Worm (Caenorhabditis elegans): ENCODE results near the gene Y56A3A.6.
A peak's percentile ranks its signal among the peaks of the same experiment; 100 is the strongest.

The Y56A3A.6 gene

DNA sequence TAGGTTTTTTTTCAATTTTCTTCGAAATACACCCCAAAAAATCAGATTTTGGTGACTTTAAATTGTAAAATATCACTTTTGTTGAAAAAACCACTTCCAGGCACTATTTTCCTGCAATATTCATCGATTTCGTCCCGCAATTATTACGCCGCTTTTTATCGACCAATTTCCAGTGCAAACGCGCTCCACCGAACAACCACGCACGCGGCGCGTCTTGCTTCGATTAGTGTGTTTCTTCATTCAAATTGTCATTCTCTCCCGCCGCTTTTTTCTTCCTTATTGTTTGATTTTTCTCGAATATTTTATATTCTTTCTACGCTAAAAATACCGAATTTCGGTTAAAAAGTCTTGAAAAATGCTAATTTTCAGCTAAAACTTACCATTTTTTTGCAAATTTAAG, 52.9 kb downstream of the Y56A3A.6 start (continued):
- TF ChIP-seq ztf-4 (tag; optimal IDR thresholded peaks at IDR 0.05) (no peak), mef-2 (tag; optimal IDR thresholded peaks at IDR 0.05) (no peak), lin-14 (GFP tag; optimal IDR thresholded peaks at IDR 0.05) (peak; percentile 78), fkh-8 (tag; optimal IDR thresholded peaks at IDR 0.05) (peak; percentile 75), irx-1 (tag; optimal IDR thresholded peaks at IDR 0.05) (no peak), pax-3 (tag; optimal IDR thresholded peaks at IDR 0.05) (no peak), unc-62 (GFP tag; optimal IDR thresholded peaks at IDR 0.05) (no peak), nhr-11 (tag; optimal IDR thresholded peaks at IDR 0.05) (no peak), tlp-1 (tag; optimal IDR thresholded peaks at IDR 0.05) (no peak), egl-13 (tag; optimal IDR thresholded peaks at IDR 0.05) (no peak), nhr-85 (tag) (no peak), fkh-4 (tag; optimal IDR thresholded peaks at IDR 0.05; ENCODE audit: borderline replicate concordance) (no peak), fos-1 (tag; optimal IDR thresholded peaks at IDR 0.05) (peak; percentile 34), nhr-84 (tag; optimal IDR thresholded peaks at IDR 0.05) (no peak), unc-86 (tag; optimal IDR thresholded peaks at IDR 0.05) (peak; percentile 6), ceh-8 (GFP tag; optimal IDR thresholded peaks at IDR 0.05) (no peak), blmp-1 (tag; optimal IDR thresholded peaks at IDR 0.05) (peak; percentile 65), Y116A8C.19 (tag; optimal IDR thresholded peaks at IDR 0.05; ENCODE audit: borderline replicate concordance) (no peak), skn-1 (tag; optimal IDR thresholded peaks at IDR 0.05) (peak; percentile 86), zag-1 (tag; optimal IDR thresholded peaks at IDR 0.05) (no peak), ces-1 (GFP tag; optimal IDR thresholded peaks at IDR 0.05) (no peak), jun-1 (tag; optimal IDR thresholded peaks at IDR 0.05) (no peak), xbp-1 (tag; optimal IDR thresholded peaks at IDR 0.05) (peak; percentile 47), tbx-2 (tag; optimal IDR thresholded peaks at IDR 0.05) (peak; percentile 64), nhr-20 (tag; optimal IDR thresholded peaks at IDR 0.05) (peak; percentile 30), lin-35 (GFP tag; optimal IDR thresholded peaks at IDR 0.05) (peak; percentile 72 to 78), unc-98 (GFP tag; IDR thresholded peaks at IDR 0.05) (no peak; the same call in 1 of the 2 replicates), ztf-11 (tag; optimal IDR thresholded peaks at IDR 0.05) (no peak), efl-1 (optimal IDR thresholded peaks at IDR 0.05) (peak; percentile 52 to 71), efl-1 (GFP tag; optimal IDR thresholded peaks at IDR 0.05 in 1 of 2) (peak; percentile 74 to 96), zip-4 (GFP tag; optimal IDR thresholded peaks at IDR 0.05) (no peak), snu-23 (GFP tag; optimal IDR thresholded peaks at IDR 0.05) (peak; percentile 58), mep-1 (tag; optimal IDR thresholded peaks at IDR 0.05) (peak; percentile 49), aly-2 (tag; optimal IDR thresholded peaks at IDR 0.05) (no peak), dpl-1 (GFP tag; optimal IDR thresholded peaks at IDR 0.05) (peak; percentile 33 to 76 (median 58)), ceh-63 (GFP tag; optimal IDR thresholded peaks at IDR 0.05) (no peak), alr-1 (tag; optimal IDR thresholded peaks at IDR 0.05; ENCODE audit: borderline replicate concordance) (no peak), nhr-28 (tag; optimal IDR thresholded peaks at IDR 0.05) (no peak), hpl-2 (GFP tag; optimal IDR thresholded peaks at IDR 0.05) (no peak), C16A3.4 (tag; optimal IDR thresholded peaks at IDR 0.05) (peak; percentile 82), ceh-88 (GFP tag; IDR thresholded peaks at IDR 0.05) (no peak; the same call in 1 of the 2 replicates), nhr-12 (tag; optimal IDR thresholded peaks at IDR 0.05) (no peak), aha-1 (tag; optimal IDR thresholded peaks at IDR 0.05) (no peak), hlh-4 (tag; optimal IDR thresholded peaks at IDR 0.05) (no peak), C04F5.9 (tag; optimal IDR thresholded peaks at IDR 0.05) (no peak), sup-37 (GFP tag; optimal IDR thresholded peaks at IDR 0.05) (no peak), nhr-90 (tag; optimal IDR thresholded peaks at IDR 0.05; ENCODE audit: poor library complexity) (peak; percentile 16), grh-1 (GFP tag; IDR thresholded peaks at IDR 0.05) (no peak), nhr-19 (GFP tag; conservative IDR thresholded peaks at IDR 0.05) (no peak), unc-130 (tag; optimal IDR thresholded peaks at IDR 0.05) (peak; percentile 84), fkh-10 (GFP tag; optimal IDR thresholded peaks at IDR 0.05) (no peak), nhr-77 (tag; optimal IDR thresholded peaks at IDR 0.05) (peak; percentile 47), ama-1 (optimal IDR thresholded peaks at IDR 0.05) (no peak), pag-3 (tag; optimal IDR thresholded peaks at IDR 0.05; ENCODE audit: borderline replicate concordance, insufficient read depth) (no peak), lsy-2 (tag; optimal IDR thresholded peaks at IDR 0.05) (peak; percentile 61 to 90)

Measured in whole organism, L1 larva.